Fruit fly (Drosophila melanogaster) whole organism, embryonic: ENCODE data around the gene Usp1.

Experiments used
- Adf1 ChIP-seq: fragments of 200-800 bp; sonication (Bioruptor generic); IDR thresholded peaks from 2 replicates; pipeline ENCODE4 v1.3.6; 2022; ENCODE audit warnings: missing biosample characterization, missing genetic modification characterization
- Atf6 ChIP-seq: fragments of 200-800 bp; sonication (Bioruptor generic); IDR thresholded peaks from 2 replicates; pipeline ENCODE4 v1.3.6; 2022; ENCODE audit warnings: missing biosample characterization, missing genetic modification characterization
- Bgb ChIP-seq: fragments of 200-800 bp; sonication (Bioruptor generic); IDR thresholded peaks from 2 replicates; pipeline ENCODE4 v1.3.6; 2022; ENCODE audit warnings: missing biosample characterization, missing genetic modification characterization; ENCODE audit not compliant: partially characterized antibody
- CG10147 ChIP-seq: fragments of 200-800 bp; sonication (Bioruptor generic); optimal IDR thresholded peaks from 2 replicates; lab custom pipeline; 2019; ENCODE audit warnings: missing biosample characterization, mild to moderate bottlenecking, missing genetic modification characterization, moderate library complexity
- CG13296 ChIP-seq: fragments of 200-800 bp; sonication (Bioruptor generic); optimal IDR thresholded peaks from 3 replicates; lab custom pipeline; 2018; ENCODE audit warnings: missing biosample characterization, mild to moderate bottlenecking, missing genetic modification characterization
- CG1602 ChIP-seq: fragments of 200-800 bp; sonication (Bioruptor generic); optimal IDR thresholded peaks from 3 replicates; lab custom pipeline; 2016; ENCODE audit warnings: missing biosample characterization, missing genetic modification characterization
- CG1647 ChIP-seq: fragments of 200-800 bp; sonication (Bioruptor generic); optimal IDR thresholded peaks from 3 replicates; lab custom pipeline; 2016; ENCODE audit warnings: missing biosample characterization, missing genetic modification characterization
- CG16813 ChIP-seq: fragments of 200-800 bp; sonication (Bioruptor generic); IDR thresholded peaks from 3 replicates; pipeline ENCODE4 v1.3.6; 2022; ENCODE audit warnings: missing biosample characterization, missing genetic modification characterization; ENCODE audit not compliant: partially characterized antibody
- CG17912 ChIP-seq: fragments of 200-800 bp; sonication (Bioruptor generic); optimal IDR thresholded peaks from 2 replicates; lab custom pipeline; 2018; ENCODE audit warnings: missing biosample characterization, mild to moderate bottlenecking, missing genetic modification characterization
- CG18764 ChIP-seq: fragments of 200-800 bp; sonication (Bioruptor generic); optimal IDR thresholded peaks from 3 replicates; lab custom pipeline; 2016; ENCODE audit warnings: missing biosample characterization, missing genetic modification characterization
- CG3065 ChIP-seq: fragments of 200-800 bp; sonication (Bioruptor generic); optimal IDR thresholded peaks from 2 replicates; lab custom pipeline; 2016; ENCODE audit warnings: missing biosample characterization, missing genetic modification characterization
- CG31441 ChIP-seq: fragments of 200-800 bp; sonication (Bioruptor generic); IDR thresholded peaks from 2 replicates; pipeline ENCODE4 v1.3.6; 2022; ENCODE audit warnings: missing biosample characterization, missing genetic modification characterization
- CG33213 ChIP-seq: fragments of 200-800 bp; sonication (Bioruptor generic); optimal IDR thresholded peaks from 3 replicates; lab custom pipeline; 2016; ENCODE audit warnings: missing biosample characterization, missing genetic modification characterization
- CG33557 ChIP-seq: fragments of 200-800 bp; sonication (Bioruptor generic); optimal IDR thresholded peaks from 2 replicates; lab custom pipeline; 2019; ENCODE audit warnings: missing biosample characterization, mild to moderate bottlenecking, missing genetic modification characterization, moderate library complexity
- CG3838 ChIP-seq: fragments of 200-800 bp; sonication (Bioruptor generic); optimal IDR thresholded peaks from 3 replicates; lab custom pipeline; 2016; ENCODE audit warnings: missing biosample characterization, missing genetic modification characterization
- CG4328 ChIP-seq: fragments of 200-800 bp; sonication (Bioruptor generic); optimal IDR thresholded peaks from 3 replicates; lab custom pipeline; 2017; ENCODE audit warnings: missing biosample characterization, missing genetic modification reagents, missing genetic modification characterization
- CG6689 ChIP-seq: fragments of 200-800 bp; sonication (Bioruptor generic); IDR thresholded peaks from 2 replicates; pipeline ENCODE4 v1.3.6; 2022; ENCODE audit warnings: missing biosample characterization, missing genetic modification characterization
- CG7372 ChIP-seq: fragments of 200-800 bp; sonication (Bioruptor generic); IDR thresholded peaks from 2 replicates; pipeline ENCODE4 v1.3.6; 2022; ENCODE audit warnings: missing biosample characterization, missing genetic modification characterization
- CG9437 ChIP-seq: fragments of 200-800 bp; sonication (Bioruptor generic); optimal IDR thresholded peaks from 2 replicates; lab custom pipeline; 2018; ENCODE audit warnings: missing biosample characterization, mild to moderate bottlenecking, missing genetic modification characterization
- Chrac-16 ChIP-seq: fragments of 200-800 bp; sonication (Bioruptor generic); optimal IDR thresholded peaks from 3 replicates; lab custom pipeline; 2016; ENCODE audit warnings: missing biosample characterization, missing genetic modification characterization
- Doc2 ChIP-seq: fragments of 200-800 bp; sonication (Bioruptor generic); IDR thresholded peaks from 2 replicates; pipeline ENCODE4 v1.3.6; 2022; ENCODE audit warnings: missing biosample characterization, missing genetic modification characterization
- ERR ChIP-seq: fragments of 200-800 bp; sonication (Bioruptor generic); optimal IDR thresholded peaks from 2 replicates; lab custom pipeline; 2016; ENCODE audit warnings: missing biosample characterization, missing genetic modification characterization
- Hsf ChIP-seq: fragments of 200-800 bp; sonication (Bioruptor generic); optimal IDR thresholded peaks from 3 replicates; lab custom pipeline; 2016; ENCODE audit warnings: missing biosample characterization, missing genetic modification characterization
- Jarid2 ChIP-seq: fragments of 200-800 bp; sonication (Bioruptor generic); optimal IDR thresholded peaks from 3 replicates; lab custom pipeline; 2017; ENCODE audit warnings: mild to moderate bottlenecking, missing biosample characterization, missing genetic modification reagents, missing genetic modification characterization
- Max ChIP-seq: fragments of 200-800 bp; sonication (Bioruptor generic); optimal IDR thresholded peaks from 2 replicates; lab custom pipeline; 2016; ENCODE audit warnings: missing biosample characterization, mild to moderate bottlenecking, missing genetic modification characterization
- Mes4 ChIP-seq: fragments of 200-800 bp; sonication (Bioruptor generic); optimal IDR thresholded peaks from 2 replicates; lab custom pipeline; 2016; ENCODE audit warnings: missing biosample characterization, missing genetic modification characterization
- NC2α ChIP-seq: fragments of 200-800 bp; sonication (Bioruptor generic); optimal IDR thresholded peaks from 2 replicates; lab custom pipeline; 2016; ENCODE audit warnings: missing biosample characterization, missing genetic modification characterization
- Sry-β ChIP-seq: fragments of 200-800 bp; sonication (Bioruptor generic); optimal IDR thresholded peaks from 2 replicates; lab custom pipeline; 2018; ENCODE audit warnings: missing biosample characterization, mild to moderate bottlenecking, missing genetic modification characterization, moderate library complexity
- al ChIP-seq: fragments of 200-800 bp; sonication (Bioruptor generic); IDR thresholded peaks from 2 replicates; pipeline ENCODE4 v1.3.6; 2022; ENCODE audit warnings: missing biosample characterization, missing genetic modification characterization
- ap ChIP-seq: fragments of 200-800 bp; sonication (Bioruptor generic); IDR thresholded peaks from 2 replicates; pipeline ENCODE4 v1.3.6; 2022; ENCODE audit warnings: missing biosample characterization, missing genetic modification characterization
- ase ChIP-seq: fragments of 200-800 bp; sonication (Bioruptor generic); IDR thresholded peaks from 3 replicates; pipeline ENCODE4 v1.3.6; 2022; ENCODE audit warnings: missing biosample characterization, missing genetic modification characterization
- bab2 ChIP-seq: fragments of 200-800 bp; sonication (Bioruptor generic); optimal IDR thresholded peaks from 2 replicates; lab custom pipeline; 2016; ENCODE audit warnings: missing biosample characterization, missing genetic modification characterization
- bsh ChIP-seq, 2 experiments: fragments of 200-800 bp; sonication (Bioruptor generic); optimal IDR thresholded peaks; 2 replicates each; lab custom pipeline; 2017 to 2018; ENCODE audit warnings: mild to moderate bottlenecking in 2 of 2, missing biosample characterization in 2 of 2, missing genetic modification characterization in 2 of 2, moderate library complexity in 1 of 2
- caup ChIP-seq: fragments of 200-800 bp; sonication (Bioruptor generic); optimal IDR thresholded peaks from 3 replicates; lab custom pipeline; 2017; ENCODE audit warnings: missing biosample characterization, mild to moderate bottlenecking, missing genetic modification characterization, moderate library complexity; ENCODE audit not compliant: severe bottlenecking
- emc ChIP-seq: fragments of 200-800 bp; sonication (Bioruptor generic); optimal IDR thresholded peaks from 2 replicates; lab custom pipeline; 2016; ENCODE audit warnings: missing biosample characterization, missing genetic modification characterization
- fu2 ChIP-seq: fragments of 200-800 bp; sonication (Bioruptor generic); optimal IDR thresholded peaks from 2 replicates; lab custom pipeline; 2016; ENCODE audit warnings: missing biosample characterization, missing genetic modification characterization
- lbe ChIP-seq: fragments of 200-800 bp; sonication (Bioruptor generic); optimal IDR thresholded peaks from 2 replicates; lab custom pipeline; 2016; ENCODE audit warnings: missing biosample characterization, mild to moderate bottlenecking, missing genetic modification characterization
- lilli ChIP-seq: fragments of 200-800 bp; sonication (Bioruptor generic); optimal IDR thresholded peaks from 3 replicates; lab custom pipeline; 2016; ENCODE audit warnings: missing biosample characterization, missing genetic modification characterization
- lmd ChIP-seq: fragments of 200-800 bp; sonication (Bioruptor generic); IDR thresholded peaks from 2 replicates; pipeline ENCODE4 v1.3.6; 2022; ENCODE audit warnings: missing biosample characterization, missing genetic modification characterization
- nerfin-2 ChIP-seq: fragments of 200-800 bp; sonication (Bioruptor generic); IDR thresholded peaks from 2 replicates; pipeline ENCODE4 v1.3.6; 2022; ENCODE audit warnings: missing biosample characterization, missing genetic modification characterization; ENCODE audit not compliant: partially characterized antibody
- ssp ChIP-seq: fragments of 200-800 bp; sonication (Bioruptor generic); IDR thresholded peaks from 2 replicates; pipeline ENCODE4 v1.3.6; 2022; ENCODE audit warnings: missing biosample characterization, missing genetic modification characterization
- tap ChIP-seq: fragments of 200-800 bp; optimal IDR thresholded peaks from 3 replicates; lab custom pipeline; 2019; ENCODE audit warnings: missing biosample characterization, mild to moderate bottlenecking, missing genetic modification characterization, moderate library complexity
- tup ChIP-seq: fragments of 200-800 bp; sonication (Bioruptor generic); optimal IDR thresholded peaks from 2 replicates; lab custom pipeline; 2016; ENCODE audit warnings: missing biosample characterization, mild to moderate bottlenecking, missing genetic modification characterization, moderate library complexity
- vfl ChIP-seq: fragments of 200-800 bp; sonication (Bioruptor generic); optimal IDR thresholded peaks from 2 replicates; lab custom pipeline; 2016; ENCODE audit warnings: missing biosample characterization, missing genetic modification characterization
- vnd ChIP-seq: fragments of 200-800 bp; sonication (Bioruptor generic); IDR thresholded peaks from 3 replicates; pipeline ENCODE4 v1.3.6; 2022; ENCODE audit warnings: missing biosample characterization, missing genetic modification characterization; ENCODE audit not compliant: partially characterized antibody
- wor ChIP-seq: fragments of 200-800 bp; sonication (Bioruptor generic); IDR thresholded peaks from 2 replicates; pipeline ENCODE4 v1.3.6; 2022; ENCODE audit warnings: missing biosample characterization, missing genetic modification characterization
- zen2 ChIP-seq: fragments of 200-800 bp; sonication (Bioruptor generic); IDR thresholded peaks from 3 replicates; pipeline ENCODE4 v1.3.6; 2022; ENCODE audit warnings: missing biosample characterization, missing genetic modification characterization; ENCODE audit not compliant: partially characterized antibody
- zf30C ChIP-seq: fragments of 200-800 bp; sonication (Bioruptor generic); optimal IDR thresholded peaks from 3 replicates; lab custom pipeline; 2018; ENCODE audit warnings: missing biosample characterization, mild to moderate bottlenecking, missing genetic modification characterization
- zfh2 ChIP-seq: fragments of 200-800 bp; sonication (Bioruptor generic); optimal IDR thresholded peaks from 2 replicates; lab custom pipeline; 2016; ENCODE audit warnings: missing biosample characterization, missing genetic modification characterization

Gene Usp1

dm6 chr3R:29204612-29205480 is 24.1 kb upstream of the Usp1 start:
- TF ChIP-seq CG4328 (GFP tag; lab: Kevin White, UChicago) (peak; percentile 44), zf30C (GFP tag; lab: Kevin White, UChicago) (no peak), Adf1 (GFP tag; lab: Robert Waterston, UW) (no peak; the same call in 1 of the 2 replicates), ssp (GFP tag; lab: Robert Waterston, UW) (peak; percentile 69), CG10147 (GFP tag; lab: Kevin White, UChicago) (no peak), fu2 (GFP tag; lab: Kevin White, UChicago) (no peak), emc (no peak), Max (GFP tag; lab: Kevin White, UChicago) (peak; percentile 53), Mes4 (GFP tag; lab: Kevin White, UChicago) (peak; percentile 77), CG3065 (GFP tag; lab: Kevin White, UChicago) (peak; percentile 35), zfh2 (GFP tag; lab: Kevin White, UChicago) (no peak), CG33557 (GFP tag; lab: Kevin White, UChicago) (peak; percentile 57), zen2 (GFP tag; lab: Robert Waterston, UW) (no peak), lbe (GFP tag; lab: Kevin White, UChicago) (no peak), lmd (GFP tag; lab: Robert Waterston, UW) (peak; percentile 82), CG17912 (GFP tag; lab: Kevin White, UChicago) (no peak), tap (tag; lab: Kevin White, UChicago) (peak; percentile 74), wor (GFP tag; lab: Robert Waterston, UW) (peak; percentile 78), CG1647 (peak; percentile 53), CG33213 (peak; percentile 48), vfl (GFP tag; lab: Kevin White, UChicago) (no peak), caup (GFP tag; lab: Kevin White, UChicago) (peak; percentile 32), CG7372 (GFP tag; lab: Robert Waterston, UW) (peak; percentile 48; the same call in 1 of the 2 replicates), CG9437 (peak; percentile 58), CG6689 (peak; percentile 87), ERR (peak; percentile 25), vnd (GFP tag; lab: Robert Waterston, UW) (no peak), Atf6 (GFP tag; lab: Robert Waterston, UW) (no peak), nerfin-2 (GFP tag; lab: Robert Waterston, UW) (no peak), CG18764 (peak; percentile 74), lilli (GFP tag; lab: Kevin White, UChicago) (peak; percentile 55), Doc2 (peak; percentile 51; the same call in 1 of the 2 replicates), CG1602 (GFP tag; lab: Kevin White, UChicago) (peak; percentile 78), bab2 (GFP tag; lab: Kevin White, UChicago) (peak; percentile 74), NC2α (GFP tag; lab: Kevin White, UChicago) (peak; percentile 53), tup (GFP tag; lab: Kevin White, UChicago) (no peak), Chrac-16 (GFP tag; lab: Kevin White, UChicago) (peak; percentile 59), al (GFP tag; lab: Robert Waterston, UW) (0 out of 2 replicates have a peak, but pooled peaks have one; percentile 13), ap (peak; percentile 68), Bgb (GFP tag; lab: Robert Waterston, UW) (no peak), Sry-β (GFP tag; lab: Kevin White, UChicago) (no peak), CG31441 (GFP tag; lab: Robert Waterston, UW) (peak; percentile 88), CG3838 (GFP tag; lab: Kevin White, UChicago) (no peak), Jarid2 (GFP tag; lab: Kevin White, UChicago) (peak; percentile 42), ase (peak; percentile 73; the same call in 2 of the 3 replicates), Hsf (GFP tag; lab: Kevin White, UChicago) (peak; percentile 66), CG13296 (peak; percentile 50), bsh (GFP tag; optimal IDR thresholded peaks at IDR 0.05; lab: Kevin White, UChicago) (peak; percentile 14 to 90), CG16813 (GFP tag; lab: Robert Waterston, UW) (no peak)
